Worm (Caenorhabditis elegans) whole organism, midembryonic: ENCODE results near the gene K01A2.5.

Source experiments
- cog-1 ChIP-seq: sonication (generic microtip); optimal IDR thresholded peaks from 2 replicates; lab custom pipeline; 2016; ENCODE audit warnings: missing genetic modification characterization, missing compliant biosample characterization
- flt-1 ChIP-seq: fragments of 200-800 bp; sonication (Bioruptor generic); IDR thresholded peaks from 2 replicates; pipeline ENCODE4 v1.3.6; 2022; ENCODE audit warnings: missing genetic modification characterization, missing compliant biosample characterization
- tab-1 ChIP-seq: fragments of 200-800 bp; sonication (Bioruptor generic); IDR thresholded peaks from 2 replicates; pipeline ENCODE4 v1.3.6; 2022; ENCODE audit warnings: missing genetic modification characterization, missing compliant biosample characterization
- ztf-29 ChIP-seq: fragments of 200-800 bp; sonication (Bioruptor generic); IDR thresholded peaks from 2 replicates; pipeline ENCODE4 v1.3.6; 2022; ENCODE audit warnings: missing genetic modification reagents, missing genetic modification characterization, missing compliant biosample characterization

- TF ChIP-seq flt-1 (GFP tag; lab: Robert Waterston, UW) (no peak), cog-1 (tag; lab: Kevin White, UChicago) (no peak), tab-1 (GFP tag; lab: Robert Waterston, UW) (no peak), ztf-29 (GFP tag; lab: Robert Waterston, UW) (no peak)
These were observed 22.4 kb upstream of the K01A2.5 start, which contains the start of gene B0432.8 for ce11 chrII:278636-279035.
